Fruit fly (Drosophila melanogaster) whole organism, embryonic: ENCODE data around the gene Art9.
A peak's percentile ranks its signal among the peaks of the same experiment; 100 is the strongest.

Experiments used
- Antp ChIP-seq: fragments of 200-800 bp; sonication (Bioruptor generic); optimal IDR thresholded peaks from 3 replicates; lab custom pipeline; 2016; ENCODE audit warnings: missing biosample characterization, missing genetic modification characterization
- Blimp-1 ChIP-seq: fragments of 200-800 bp; sonication (Bioruptor generic); optimal IDR thresholded peaks from 3 replicates; lab custom pipeline; 2018; ENCODE audit warnings: missing biosample characterization, missing genetic modification characterization, mild to moderate bottlenecking, moderate library complexity, missing genetic modification reagents
- CG10565 ChIP-seq: fragments of 200-800 bp; sonication (Bioruptor generic); optimal IDR thresholded peaks from 3 replicates; lab custom pipeline; 2016; ENCODE audit warnings: missing biosample characterization, mild to moderate bottlenecking, missing genetic modification characterization
- CG11093 ChIP-seq: fragments of 200-800 bp; sonication (Bioruptor generic); IDR thresholded peaks from 3 replicates; pipeline ENCODE4 v1.3.6; 2022; ENCODE audit warnings: missing biosample characterization, missing genetic modification characterization
- CG11456 ChIP-seq: fragments of 200-800 bp; sonication (Bioruptor generic); IDR thresholded peaks from 3 replicates; pipeline ENCODE4 v1.3.6; 2022; ENCODE audit warnings: missing biosample characterization, missing genetic modification characterization
- CG11504 ChIP-seq: fragments of 200-800 bp; sonication (Bioruptor generic); optimal IDR thresholded peaks from 3 replicates; lab custom pipeline; 2019; ENCODE audit warnings: missing biosample characterization, mild to moderate bottlenecking, missing genetic modification characterization, moderate library complexity
- CG14667 ChIP-seq: fragments of 200-800 bp; sonication (Bioruptor generic); IDR thresholded peaks from 2 replicates; pipeline ENCODE4 v1.3.6; 2022; ENCODE audit warnings: missing biosample characterization, missing genetic modification characterization
- CG1529 ChIP-seq: fragments of 200-800 bp; sonication (Bioruptor generic); optimal IDR thresholded peaks from 3 replicates; lab custom pipeline; 2018; ENCODE audit warnings: missing biosample characterization, missing genetic modification characterization
- CG16813 ChIP-seq: fragments of 200-800 bp; sonication (Bioruptor generic); IDR thresholded peaks from 3 replicates; pipeline ENCODE4 v1.3.6; 2022; ENCODE audit warnings: missing biosample characterization, missing genetic modification characterization; ENCODE audit not compliant: partially characterized antibody
- CG3065 ChIP-seq: fragments of 200-800 bp; sonication (Bioruptor generic); optimal IDR thresholded peaks from 2 replicates; lab custom pipeline; 2016; ENCODE audit warnings: missing biosample characterization, missing genetic modification characterization
- CG32772 ChIP-seq: fragments of 200-800 bp; sonication (Bioruptor generic); IDR thresholded peaks from 2 replicates; pipeline ENCODE4 v1.3.6; 2022; ENCODE audit warnings: missing biosample characterization, missing genetic modification characterization
- CG4360 ChIP-seq: fragments of 200-800 bp; sonication (Bioruptor generic); IDR thresholded peaks from 2 replicates; pipeline ENCODE4 v1.3.6; 2022; ENCODE audit warnings: missing biosample characterization, missing genetic modification characterization
- CG4707 ChIP-seq: fragments of 200-800 bp; sonication (Bioruptor generic); optimal IDR thresholded peaks from 2 replicates; lab custom pipeline; 2018; ENCODE audit warnings: missing biosample characterization, mild to moderate bottlenecking, missing genetic modification characterization, moderate library complexity
- CG4820 ChIP-seq: fragments of 200-800 bp; sonication (Bioruptor generic); optimal IDR thresholded peaks from 3 replicates; lab custom pipeline; 2016; ENCODE audit warnings: missing biosample characterization, missing genetic modification characterization
- CG6175 ChIP-seq: fragments of 200-800 bp; sonication (Bioruptor generic); IDR thresholded peaks from 3 replicates; pipeline ENCODE4 v1.3.6; 2022; ENCODE audit warnings: missing biosample characterization, missing genetic modification characterization
- CG7357 ChIP-seq: fragments of 200-800 bp; sonication (Bioruptor generic); IDR thresholded peaks from 3 replicates; pipeline ENCODE4 v1.3.6; 2022; ENCODE audit warnings: missing biosample characterization, missing genetic modification characterization
- CG8359 ChIP-seq: fragments of 200-800 bp; sonication (Bioruptor generic); optimal IDR thresholded peaks from 2 replicates; lab custom pipeline; 2017; ENCODE audit warnings: missing biosample characterization, mild to moderate bottlenecking, missing genetic modification characterization, borderline replicate concordance
- CG9437 ChIP-seq: fragments of 200-800 bp; sonication (Bioruptor generic); optimal IDR thresholded peaks from 2 replicates; lab custom pipeline; 2018; ENCODE audit warnings: missing biosample characterization, mild to moderate bottlenecking, missing genetic modification characterization
- Chrac-16 ChIP-seq: fragments of 200-800 bp; sonication (Bioruptor generic); optimal IDR thresholded peaks from 3 replicates; lab custom pipeline; 2016; ENCODE audit warnings: missing biosample characterization, missing genetic modification characterization
- D ChIP-seq, 2 experiments: fragments of 200-800 bp in 1 of 2; fragments of >200 bp in 1 of 2; sonication (Bioruptor generic) in 1 of 2; optimal IDR thresholded peaks; 2 replicates in 1 of 2; 3 replicates in 1 of 2; lab custom pipeline; 2017; ENCODE audit warnings: mild to moderate bottlenecking in 1 of 2, missing biosample characterization in 1 of 2, missing genetic modification characterization in 1 of 2, missing genetic modification reagents in 1 of 2
- D19B ChIP-seq: fragments of 200-800 bp; sonication (Bioruptor generic); optimal IDR thresholded peaks from 2 replicates; lab custom pipeline; 2017; ENCODE audit warnings: missing biosample characterization, mild to moderate bottlenecking, missing genetic modification characterization
- H2.0 ChIP-seq: fragments of 200-800 bp; sonication (Bioruptor generic); IDR thresholded peaks from 2 replicates; pipeline ENCODE4 v1.3.6; 2022; ENCODE audit warnings: missing biosample characterization, missing genetic modification characterization
- Neu2 ChIP-seq: fragments of 200-800 bp; sonication (Bioruptor generic); optimal IDR thresholded peaks from 3 replicates; lab custom pipeline; 2016; ENCODE audit warnings: missing biosample characterization, missing genetic modification characterization, borderline replicate concordance
- TFAM ChIP-seq: fragments of 200-800 bp; sonication (Bioruptor generic); optimal IDR thresholded peaks from 2 replicates; lab custom pipeline; 2017; ENCODE audit warnings: missing biosample characterization, missing genetic modification characterization, inconsistent platforms
- Trl ChIP-seq, 3 experiments: fragments of >200 bp in 2 of 3; fragments of 200-800 bp in 1 of 3; sonication (Bioruptor generic) in 1 of 3; optimal IDR thresholded peaks; 2 replicates in 1 of 3; 3 replicates in 2 of 3; lab custom pipeline; 2016 to 2017; ENCODE audit warnings: missing biosample characterization in 1 of 3, missing genetic modification characterization in 1 of 3
- abd-A ChIP-seq: fragments of 200-800 bp; sonication (Bioruptor generic); optimal IDR thresholded peaks from 3 replicates; lab custom pipeline; 2019; ENCODE audit warnings: missing biosample characterization, mild to moderate bottlenecking, missing genetic modification characterization, moderate library complexity
- ap ChIP-seq: fragments of 200-800 bp; sonication (Bioruptor generic); IDR thresholded peaks from 2 replicates; pipeline ENCODE4 v1.3.6; 2022; ENCODE audit warnings: missing biosample characterization, missing genetic modification characterization
- bbx ChIP-seq: fragments of 200-800 bp; sonication (Bioruptor generic); IDR thresholded peaks from 2 replicates; pipeline ENCODE4 v1.3.6; 2022; ENCODE audit warnings: missing biosample characterization, missing genetic modification characterization; ENCODE audit not compliant: partially characterized antibody
- cg ChIP-seq: fragments of 200-800 bp; sonication (Bioruptor generic); optimal IDR thresholded peaks from 3 replicates; lab custom pipeline; 2019; ENCODE audit warnings: missing biosample characterization, mild to moderate bottlenecking, missing genetic modification characterization, moderate library complexity
- crol ChIP-seq: fragments of 200-800 bp; sonication (Bioruptor generic); IDR thresholded peaks from 2 replicates; pipeline ENCODE4 v1.3.6; 2022; ENCODE audit warnings: missing biosample characterization, missing genetic modification characterization
- dmrt11E ChIP-seq: fragments of 200-800 bp; sonication (Bioruptor generic); optimal IDR thresholded peaks from 3 replicates; lab custom pipeline; 2018; ENCODE audit warnings: missing biosample characterization, mild to moderate bottlenecking, missing genetic modification characterization, moderate library complexity
- gcm ChIP-seq: fragments of 200-800 bp; sonication (Bioruptor generic); optimal IDR thresholded peaks from 2 replicates; lab custom pipeline; 2019; ENCODE audit warnings: missing biosample characterization, mild to moderate bottlenecking, missing genetic modification characterization, moderate library complexity
- gfzf ChIP-seq: fragments of 200-800 bp; sonication (Bioruptor generic); optimal IDR thresholded peaks from 2 replicates; lab custom pipeline; 2016; ENCODE audit warnings: missing biosample characterization, mild to moderate bottlenecking, missing genetic modification characterization, moderate library complexity
- gsb ChIP-seq: fragments of 200-800 bp; sonication (Bioruptor generic); IDR thresholded peaks from 2 replicates; pipeline ENCODE4 v1.3.6; 2022; ENCODE audit warnings: missing biosample characterization, missing genetic modification characterization
- insv ChIP-seq, 2 experiments: fragments of 200-800 bp; sonication (Bioruptor generic); optimal IDR thresholded peaks; 3 replicates each; lab custom pipeline; 2016 to 2018; ENCODE audit warnings: missing biosample characterization in 2 of 2, missing genetic modification characterization in 2 of 2
- ken ChIP-seq: fragments of 200-800 bp; sonication (Bioruptor generic); IDR thresholded peaks from 3 replicates; pipeline ENCODE4 v1.3.6; 2022; ENCODE audit warnings: missing biosample characterization, missing genetic modification characterization
- knrl ChIP-seq: fragments of 200-800 bp; sonication (Bioruptor generic); IDR thresholded peaks from 3 replicates; pipeline ENCODE4 v1.3.6; 2022; ENCODE audit warnings: missing biosample characterization, missing genetic modification characterization; ENCODE audit not compliant: partially characterized antibody
- mirr ChIP-seq: fragments of 200-800 bp; sonication (Bioruptor generic); optimal IDR thresholded peaks from 3 replicates; lab custom pipeline; 2018; ENCODE audit warnings: missing biosample characterization, mild to moderate bottlenecking, missing genetic modification characterization
- otp ChIP-seq: fragments of 200-800 bp; sonication (Bioruptor generic); IDR thresholded peaks from 3 replicates; pipeline ENCODE4, ENCODE4 v1.3.6; 2022; ENCODE audit warnings: missing biosample characterization, missing genetic modification characterization
- psq ChIP-seq: fragments of 200-800 bp; sonication (Bioruptor generic); optimal IDR thresholded peaks from 2 replicates; lab custom pipeline; 2017; ENCODE audit warnings: missing biosample characterization, missing genetic modification characterization
- run ChIP-seq: fragments of 200-800 bp; sonication (Bioruptor generic); optimal IDR thresholded peaks from 3 replicates; lab custom pipeline; 2018; ENCODE audit warnings: missing biosample characterization, mild to moderate bottlenecking, missing genetic modification characterization
- shn ChIP-seq: fragments of 200-800 bp; sonication (Bioruptor generic); optimal IDR thresholded peaks from 3 replicates; lab custom pipeline; 2016; ENCODE audit warnings: missing biosample characterization, missing genetic modification characterization
- sisA ChIP-seq: fragments of 200-800 bp; sonication (Bioruptor generic); IDR thresholded peaks from 2 replicates; pipeline ENCODE4 v1.3.6; 2022; ENCODE audit warnings: missing biosample characterization, missing genetic modification characterization
- sr ChIP-seq: fragments of 200-800 bp; sonication (Bioruptor generic); IDR thresholded peaks from 3 replicates; pipeline ENCODE4 v1.3.6; 2022; ENCODE audit warnings: missing biosample characterization, missing genetic modification characterization
- sug ChIP-seq: fragments of 200-800 bp; optimal IDR thresholded peaks from 2 replicates; lab custom pipeline; 2019; ENCODE audit warnings: missing biosample characterization, mild to moderate bottlenecking, missing genetic modification characterization, moderate library complexity
- tin ChIP-seq: fragments of 200-800 bp; sonication (Bioruptor generic); optimal IDR thresholded peaks from 3 replicates; lab custom pipeline; 2016; ENCODE audit warnings: missing biosample characterization, missing genetic modification characterization
- toy ChIP-seq: fragments of 200-800 bp; sonication (Bioruptor generic); IDR thresholded peaks from 2 replicates; pipeline ENCODE4 v1.3.6; 2022; ENCODE audit warnings: missing biosample characterization, missing genetic modification characterization
- zf30C ChIP-seq: fragments of 200-800 bp; sonication (Bioruptor generic); optimal IDR thresholded peaks from 3 replicates; lab custom pipeline; 2018; ENCODE audit warnings: missing biosample characterization, mild to moderate bottlenecking, missing genetic modification characterization

Art9 gene

dm6 chr3R:13933966-13934365 lies 9.3 kb downstream of the Art9 start:
- TF ChIP-seq gcm (GFP tag; lab: Kevin White, UChicago) = peak; percentile 10
- no peak for TF ChIP-seq Chrac-16 (GFP tag; lab: Kevin White, UChicago)
- TF ChIP-seq crol (GFP tag; lab: Robert Waterston, UW) = peak; percentile 70
- 0 out of 3 replicates have a peak, but pooled peaks have one; percentile 13 for TF ChIP-seq ken (GFP tag; lab: Robert Waterston, UW)

- TF ChIP-seq CG8359 = no peak
- peak; percentile 2 for TF ChIP-seq dmrt11E
- TF ChIP-seq bbx = no peak
- TF ChIP-seq Blimp-1 = no peak
- TF ChIP-seq, all 482 proteins: peak for 1
Measured at dm6 chr3R:13931813-13932212, 11.4 kb downstream of the Art9 start.

DNA sequence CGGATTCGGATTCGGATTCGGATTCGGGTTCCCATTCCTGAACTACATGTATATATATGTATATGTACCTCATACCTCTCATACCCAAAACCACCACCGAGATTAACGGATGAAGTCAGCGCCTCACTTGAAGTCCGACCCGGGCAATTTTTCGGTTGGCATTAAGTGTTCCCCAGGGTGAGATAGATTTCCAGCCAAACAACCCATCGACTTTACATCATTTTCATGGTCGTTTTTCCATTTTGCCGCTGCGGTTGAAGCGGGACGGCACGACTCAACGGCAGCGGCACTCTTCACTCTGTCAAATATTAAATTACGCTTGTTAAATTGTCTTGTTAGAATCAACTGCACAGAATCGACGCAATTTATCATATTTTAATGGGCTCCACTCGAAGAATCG lies 13.0 kb downstream of the Art9 start:
- TF ChIP-seq gfzf (no peak), abd-A (peak; percentile 65), sug (tag; lab: Kevin White, UChicago) (no peak), CG11504 (tag; lab: Kevin White, UChicago) (no peak), cg (peak; percentile 7), CG11093 (no peak), Antp (no peak), Neu2 (no peak), CG1529 (no peak), D (optimal IDR thresholded peaks at IDR 0.05; lab: Kevin White, UChicago) (no peak), D (GFP tag; optimal IDR thresholded peaks at IDR 0.05; lab: Kevin White, UChicago) (no peak), toy (no peak), CG4707 (GFP tag; lab: Kevin White, UChicago) (no peak), shn (GFP tag; lab: Kevin White, UChicago) (no peak), CG4820 (GFP tag; lab: Kevin White, UChicago) (no peak), CG9437 (GFP tag; lab: Kevin White, UChicago) (no peak), gsb (no peak), run (tag; lab: Kevin White, UChicago) (peak; percentile 66), insv (GFP tag; optimal IDR thresholded peaks at IDR 0.05; lab: Kevin White, UChicago) (peak in 1 of 2 experiments; percentile 48), CG7357 (no peak), zf30C (no peak), Trl (optimal IDR thresholded peaks at IDR 0.05; lab: Kevin White, UChicago) (no peak), Trl (GFP tag; optimal IDR thresholded peaks at IDR 0.05; lab: Kevin White, UChicago) (no peak), CG11456 (GFP tag; lab: Robert Waterston, UW) (no peak), H2.0 (GFP tag; lab: Robert Waterston, UW) (no peak), CG3065 (GFP tag; lab: Kevin White, UChicago) (no peak), CG16813 (GFP tag; lab: Robert Waterston, UW) (no peak), otp (no peak), TFAM (GFP tag; lab: Kevin White, UChicago) (no peak), psq (no peak), CG14667 (no peak), CG10565 (GFP tag; lab: Kevin White, UChicago) (no peak), ap (GFP tag; lab: Robert Waterston, UW) (no peak), sr (no peak), knrl (GFP tag; lab: Robert Waterston, UW) (no peak), crol (GFP tag; lab: Robert Waterston, UW) (no peak), CG32772 (GFP tag; lab: Robert Waterston, UW) (no peak), mirr (GFP tag; lab: Kevin White, UChicago) (peak; percentile 1), tin (GFP tag; lab: Kevin White, UChicago) (no peak), CG4360 (GFP tag; lab: Robert Waterston, UW) (0 out of 2 replicates have a peak, but pooled peaks have one; percentile 25), D19B (GFP tag; lab: Kevin White, UChicago) (no peak), sisA (GFP tag; lab: Robert Waterston, UW) (no peak), CG6175 (no peak)
